Worm (Caenorhabditis elegans): Measurements from ENCODE around the gene famk-1.

The famk-1 gene

DNA sequence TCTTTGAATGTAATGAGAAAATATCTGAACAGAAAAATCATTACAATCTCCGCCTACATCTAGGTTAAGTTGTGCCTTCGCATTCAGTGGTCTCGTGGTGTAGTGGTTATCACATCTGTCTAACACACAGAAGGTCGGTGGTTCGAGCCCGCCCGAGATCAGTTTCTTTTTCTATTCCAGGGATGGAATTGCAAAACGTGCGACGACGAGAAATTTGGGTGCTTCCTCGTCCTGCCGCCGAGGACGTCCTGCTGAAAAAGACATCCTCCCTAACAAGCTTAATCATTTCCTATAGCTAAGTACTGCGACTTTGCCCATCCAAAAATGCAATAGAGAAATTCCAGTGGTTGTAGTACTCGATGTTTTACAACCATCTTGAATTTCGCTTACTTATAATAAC, 23.0 kb upstream of the famk-1 start (continued):
- no peak for TF ChIP-seq cebp-1 (GFP tag; IDR thresholded peaks at IDR 0.05)
- no peak for TF ChIP-seq cebp-1 (tag; optimal IDR thresholded peaks at IDR 0.05)
- TF ChIP-seq lag-1 (GFP tag; IDR thresholded peaks at IDR 0.05), result no peak
- TF ChIP-seq hlh-26 (GFP tag; conservative IDR thresholded peaks at IDR 0.05), result no peak
- TF ChIP-seq aptf-2 (GFP tag; conservative IDR thresholded peaks at IDR 0.05), result no peak
- TF ChIP-seq C17E4.6 (GFP tag; IDR thresholded peaks at IDR 0.05), result no peak
- TF ChIP-seq cebp-2 (GFP tag; IDR thresholded peaks at IDR 0.05), result 0 out of 2 replicates have a peak, but pooled peaks have one; percentile 8
- TF ChIP-seq F49E8.2 (tag; optimal IDR thresholded peaks at IDR 0.05; ENCODE audit: insufficient read depth), result no peak
- TF ChIP-seq pha-4 (tag; optimal IDR thresholded peaks at IDR 0.05), result no peak
- no peak for TF ChIP-seq nhr-27 (tag; optimal IDR thresholded peaks at IDR 0.05)
- TF ChIP-seq ccch-3 (GFP tag; optimal IDR thresholded peaks at IDR 0.05), result no peak
- peak; percentile 48; the same call in 1 of the 2 replicates for TF ChIP-seq hmg-1.2 (GFP tag; IDR thresholded peaks at IDR 0.05)
- TF ChIP-seq nhr-90 (tag; optimal IDR thresholded peaks at IDR 0.05), result no peak
- no peak for TF ChIP-seq xnd-1 (tag; optimal IDR thresholded peaks at IDR 0.05)
- no peak for TF ChIP-seq nfya-1 (tag; optimal IDR thresholded peaks at IDR 0.05; ENCODE audit: borderline replicate concordance, insufficient read depth)
- TF ChIP-seq dox-1 (GFP tag; IDR thresholded peaks at IDR 0.05), result peak; percentile 58
- TF ChIP-seq Y95B8A.8 (GFP tag; IDR thresholded peaks at IDR 0.05), result no peak
- no peak for TF ChIP-seq let-607 (tag; optimal IDR thresholded peaks at IDR 0.05)
- TF ChIP-seq K12H6.12 (tag; optimal IDR thresholded peaks at IDR 0.05), result no peak
- no peak for TF ChIP-seq mes-4 (tag; optimal IDR thresholded peaks at IDR 0.05)
- no peak for TF ChIP-seq athp-1 (tag; optimal IDR thresholded peaks at IDR 0.05)
- no peak for TF ChIP-seq attf-6 (GFP tag; IDR thresholded peaks at IDR 0.05)
- no peak for TF ChIP-seq lsy-27 (tag; optimal IDR thresholded peaks at IDR 0.05; ENCODE audit: borderline replicate concordance, insufficient read depth)
- TF ChIP-seq rcor-1 (GFP tag; IDR thresholded peaks at IDR 0.05), result no peak
- no peak for TF ChIP-seq ceh-79 (tag; optimal IDR thresholded peaks at IDR 0.05)
- no peak for TF ChIP-seq ztf-25 (GFP tag; IDR thresholded peaks at IDR 0.05)
- no peak for TF ChIP-seq egrh-3 (GFP tag; IDR thresholded peaks at IDR 0.05)
- TF ChIP-seq B0261.1 (tag; optimal IDR thresholded peaks at IDR 0.05), result peak; percentile 75
- TF ChIP-seq dpff-1 (tag; optimal IDR thresholded peaks at IDR 0.05), result no peak
- TF ChIP-seq repo-1 (tag; optimal IDR thresholded peaks at IDR 0.05), result no peak
- TF ChIP-seq hlh-12 (tag; optimal IDR thresholded peaks at IDR 0.05), result no peak
- no peak for TF ChIP-seq ztf-28 (GFP tag; IDR thresholded peaks at IDR 0.05)
- TF ChIP-seq ztf-6 (GFP tag; IDR thresholded peaks at IDR 0.05), result no peak
- no peak for TF ChIP-seq ama-1 (optimal IDR thresholded peaks at IDR 0.05)
- no peak for TF ChIP-seq ama-1 (GFP tag; optimal IDR thresholded peaks at IDR 0.05)
- no peak for TF ChIP-seq ztf-26 (tag; optimal IDR thresholded peaks at IDR 0.05)
- TF ChIP-seq snpc-4 (GFP tag; optimal IDR thresholded peaks at IDR 0.05), result no peak
- peak in 2 of 4 experiments; percentile 22 to 65 for TF ChIP-seq snpc-4 (tag; optimal IDR thresholded peaks at IDR 0.05)
- TF ChIP-seq mxl-1 (tag; optimal IDR thresholded peaks at IDR 0.05), result no peak
- TF ChIP-seq ztf-22 (GFP tag; optimal IDR thresholded peaks at IDR 0.05), result no peak
- no peak for TF ChIP-seq F39B2.1 (GFP tag; IDR thresholded peaks at IDR 0.05)
- TF ChIP-seq nhr-120 (GFP tag; IDR thresholded peaks at IDR 0.05), result no peak
- no peak for TF ChIP-seq madf-3 (GFP tag; IDR thresholded peaks at IDR 0.05)
- no peak for TF ChIP-seq hrde-1 (tag; optimal IDR thresholded peaks at IDR 0.05; ENCODE audit: borderline replicate concordance)
- no peak for TF ChIP-seq madf-6 (GFP tag; IDR thresholded peaks at IDR 0.05)
- TF ChIP-seq somi-1 (GFP tag; optimal IDR thresholded peaks at IDR 0.05), result no peak
- no peak for TF ChIP-seq F22D6.2 (tag; optimal IDR thresholded peaks at IDR 0.05)
- TF ChIP-seq snpc-1.3 (tag; optimal IDR thresholded peaks at IDR 0.05; ENCODE audit: insufficient read depth), result no peak
- no peak for TF ChIP-seq egl-18 (GFP tag; IDR thresholded peaks at IDR 0.05)
- no peak for TF ChIP-seq mcd-1 (GFP tag; IDR thresholded peaks at IDR 0.05)

Data from whole organism, young adult.